Worm (Caenorhabditis elegans): ENCODE results near the gene pals-32.

- no peak for TF ChIP-seq cog-1 (tag; optimal IDR thresholded peaks at IDR 0.05)
- no peak for TF ChIP-seq tab-1 (GFP tag; IDR thresholded peaks at IDR 0.05)
- no peak for TF ChIP-seq flt-1 (GFP tag; IDR thresholded peaks at IDR 0.05)
- no peak for TF ChIP-seq klf-2 (GFP tag; conservative IDR thresholded peaks at IDR 0.05)
- TF ChIP-seq T22C8.4 (GFP tag; IDR thresholded peaks at IDR 0.05): no peak
- TF ChIP-seq ztf-29 (GFP tag; IDR thresholded peaks at IDR 0.05): no peak
These were observed 40.9 kb upstream of the pals-32 start, which contains the start of gene srj-57 for ce11 chrV:2855473-2855872.

Measured in whole organism, midembryonic.